Worm (Caenorhabditis elegans) whole organism, L1 larva: Measurements from ENCODE around the gene F10D7.5.

Experiments
- C04F5.9 ChIP-seq: sonication (generic microtip); optimal IDR thresholded peaks from 2 replicates; lab custom pipeline; 2016; ENCODE audit warnings: missing genetic modification characterization, missing compliant biosample characterization
- Y116A8C.19 ChIP-seq: sonication (generic microtip); optimal IDR thresholded peaks from 2 replicates; lab custom pipeline; 2016; ENCODE audit warnings: missing compliant biosample characterization, missing genetic modification characterization, borderline replicate concordance
- aha-1 ChIP-seq: fragments of 150-350 bp; optimal IDR thresholded peaks from 2 replicates; lab custom pipeline; 2014; ENCODE audit warnings: missing biosample characterization, missing genetic modification characterization
- aly-2 ChIP-seq: fragments of 150-350 bp; optimal IDR thresholded peaks from 2 replicates; lab custom pipeline; 2014; ENCODE audit warnings: missing biosample characterization, missing genetic modification characterization
- ceh-8 ChIP-seq: fragments of 200-800 bp; sonication (Bioruptor generic); optimal IDR thresholded peaks from 2 replicates; lab custom pipeline; 2018; ENCODE audit warnings: mild to moderate bottlenecking, missing genetic modification characterization, moderate library complexity, missing compliant biosample characterization
- ceh-82 ChIP-seq, 3 experiments: fragments of 150-350 bp in 1 of 3; sonication (generic microtip) in 2 of 3; optimal IDR thresholded peaks; 2 replicates each; lab custom pipeline; 2014 to 2017; ENCODE audit warnings: missing biosample characterization in 3 of 3, missing genetic modification characterization in 3 of 3
- ceh-88 ChIP-seq: fragments of 200-800 bp; sonication (Bioruptor generic); IDR thresholded peaks from 2 replicates; pipeline ENCODE4 v1.3.6; 2022; ENCODE audit warnings: missing genetic modification characterization, missing compliant biosample characterization
- ceh-90 ChIP-seq: sonication (generic microtip); optimal IDR thresholded peaks from 2 replicates; lab custom pipeline; 2016; ENCODE audit warnings: missing genetic modification characterization, missing compliant biosample characterization
- dpl-1 ChIP-seq, 3 experiments: fragments of 150-350 bp in 2 of 3; sonication (generic microtip) in 1 of 3; optimal IDR thresholded peaks; 2 replicates each; lab custom pipeline; 2014 to 2017; ENCODE audit warnings: missing biosample characterization in 3 of 3, missing genetic modification characterization in 3 of 3, missing genetic modification reagents in 3 of 3
- dsc-1 ChIP-seq: sonication (generic microtip); optimal IDR thresholded peaks from 2 replicates; lab custom pipeline; 2016; ENCODE audit warnings: mild to moderate bottlenecking, missing genetic modification characterization, missing compliant biosample characterization
- efl-1 ChIP-seq, 4 experiments: fragments of 150-350 bp; optimal IDR thresholded peaks in 3 of 4; peaks in 1 of 4; 1 replicate in 1 of 4; 2 replicates in 3 of 4; lab custom pipeline; 2014; ENCODE audit warnings: missing biosample characterization in 2 of 4, missing genetic modification characterization in 2 of 4, missing genetic modification reagents in 2 of 4
- fkh-8 ChIP-seq: sonication (generic microtip); optimal IDR thresholded peaks from 2 replicates; lab custom pipeline; 2016; ENCODE audit warnings: mild to moderate bottlenecking, missing genetic modification characterization, missing compliant biosample characterization
- grh-1 ChIP-seq: fragments of 200-800 bp; sonication (Bioruptor generic); IDR thresholded peaks from 2 replicates; pipeline ENCODE4 v1.3.6; 2022; ENCODE audit warnings: missing genetic modification reagents, missing genetic modification characterization, missing compliant biosample characterization
- hlh-17 ChIP-seq: fragments of 200-800 bp; sonication (Bioruptor generic); optimal IDR thresholded peaks from 2 replicates; lab custom pipeline; 2018; ENCODE audit warnings: missing genetic modification characterization, mild to moderate bottlenecking, missing compliant biosample characterization, moderate library complexity, borderline replicate concordance
- hlh-4 ChIP-seq: sonication (generic microtip); optimal IDR thresholded peaks from 2 replicates; lab custom pipeline; 2016; ENCODE audit warnings: mild to moderate bottlenecking, missing genetic modification characterization, missing compliant biosample characterization
- irx-1 ChIP-seq: sonication (generic microtip); optimal IDR thresholded peaks from 2 replicates; lab custom pipeline; 2016; ENCODE audit warnings: missing genetic modification characterization, missing compliant biosample characterization
- isw-1 ChIP-seq: fragments of 200-800 bp; sonication (Bioruptor generic); IDR thresholded peaks from 2 replicates; pipeline ENCODE4 v1.3.6; 2022; ENCODE audit warnings: missing genetic modification characterization, missing compliant biosample characterization
- lin-14 ChIP-seq: fragments of 200-800 bp; sonication (Bioruptor generic); optimal IDR thresholded peaks from 2 replicates; lab custom pipeline; 2018; ENCODE audit warnings: mild to moderate bottlenecking, missing genetic modification characterization, moderate library complexity, missing compliant biosample characterization
- lin-35 ChIP-seq, 2 experiments: fragments of 150-350 bp; optimal IDR thresholded peaks; 2 replicates each; lab custom pipeline; 2014; ENCODE audit warnings: missing biosample characterization in 2 of 2, missing genetic modification characterization in 2 of 2, missing genetic modification reagents in 2 of 2
- lin-39 ChIP-seq: fragments of 150-350 bp; optimal IDR thresholded peaks from 2 replicates; lab custom pipeline; 2014; ENCODE audit warnings: missing biosample characterization, missing genetic modification reagents, missing genetic modification characterization
- lir-3 ChIP-seq: sonication (generic microtip); optimal IDR thresholded peaks from 2 replicates; lab custom pipeline; 2016; ENCODE audit warnings: mild to moderate bottlenecking, missing genetic modification characterization, moderate library complexity, missing compliant biosample characterization; ENCODE audit not compliant: poor library complexity
- lsy-2 ChIP-seq, 2 experiments: fragments of 150-350 bp; optimal IDR thresholded peaks; 2 replicates each; lab custom pipeline; 2014; ENCODE audit warnings: missing biosample characterization in 2 of 2, missing genetic modification characterization in 2 of 2
- mef-2 ChIP-seq: fragments of 150-350 bp; optimal IDR thresholded peaks from 2 replicates; lab custom pipeline; 2014; ENCODE audit warnings: missing biosample characterization, missing genetic modification characterization
- nhr-11 ChIP-seq: fragments of 150-350 bp; optimal IDR thresholded peaks from 2 replicates; lab custom pipeline; 2014; ENCODE audit warnings: missing biosample characterization, missing genetic modification characterization
- nhr-12 ChIP-seq: sonication (generic microtip); optimal IDR thresholded peaks from 2 replicates; lab custom pipeline; 2017; ENCODE audit warnings: missing biosample characterization, missing genetic modification characterization
- nhr-19 ChIP-seq: fragments of 200-800 bp; sonication (Bioruptor generic); conservative IDR thresholded peaks from 2 replicates; pipeline ENCODE4 v1.3.6; 2022; ENCODE audit warnings: missing genetic modification characterization, missing compliant biosample characterization
- nhr-237 ChIP-seq: fragments of 150-350 bp; optimal IDR thresholded peaks from 2 replicates; lab custom pipeline; 2014; ENCODE audit warnings: missing biosample characterization, missing genetic modification characterization
- nhr-47 ChIP-seq: sonication (generic microtip); optimal IDR thresholded peaks from 2 replicates; lab custom pipeline; 2016; ENCODE audit warnings: mild to moderate bottlenecking, missing genetic modification characterization, moderate library complexity, missing compliant biosample characterization
- nhr-71 ChIP-seq: sonication (generic microtip); optimal IDR thresholded peaks from 2 replicates; lab custom pipeline; 2016; ENCODE audit warnings: mild to moderate bottlenecking, missing genetic modification characterization, moderate library complexity, missing compliant biosample characterization
- nhr-76 ChIP-seq: sonication (generic microtip); optimal IDR thresholded peaks from 2 replicates; lab custom pipeline; 2017; ENCODE audit warnings: missing biosample characterization, missing genetic modification characterization
- nhr-77 ChIP-seq: fragments of 150-350 bp; optimal IDR thresholded peaks from 2 replicates; lab custom pipeline; 2014; ENCODE audit warnings: missing biosample characterization, missing genetic modification characterization
- nhr-84 ChIP-seq: sonication (generic microtip); optimal IDR thresholded peaks from 2 replicates; lab custom pipeline; 2017; ENCODE audit warnings: missing biosample characterization, missing genetic modification characterization
- nhr-90 ChIP-seq: sonication (generic microtip); optimal IDR thresholded peaks from 2 replicates; lab custom pipeline; 2016; ENCODE audit warnings: mild to moderate bottlenecking, missing genetic modification characterization, missing compliant biosample characterization; ENCODE audit not compliant: poor library complexity
- pag-3 ChIP-seq: sonication (generic microtip); optimal IDR thresholded peaks from 2 replicates; lab custom pipeline; 2017; ENCODE audit warnings: missing genetic modification characterization, mild to moderate bottlenecking, missing compliant biosample characterization, antibody characterized with exemption, borderline replicate concordance; ENCODE audit not compliant: insufficient read depth
- pqm-1 ChIP-seq: sonication (generic microtip); optimal IDR thresholded peaks from 3 replicates; lab custom pipeline; 2017; ENCODE audit warnings: missing biosample characterization, missing genetic modification characterization
- rnt-1 ChIP-seq: sonication (generic microtip); optimal IDR thresholded peaks from 2 replicates; lab custom pipeline; 2016; ENCODE audit warnings: mild to moderate bottlenecking, missing genetic modification characterization, moderate library complexity, missing compliant biosample characterization
- skn-1 ChIP-seq: fragments of 150-350 bp; optimal IDR thresholded peaks from 2 replicates; lab custom pipeline; 2014; ENCODE audit warnings: missing biosample characterization, missing genetic modification characterization
- snpc-4 ChIP-seq: fragments of 150-350 bp; optimal IDR thresholded peaks from 2 replicates; lab custom pipeline; 2014; ENCODE audit warnings: missing biosample characterization, missing genetic modification characterization
- snu-23 ChIP-seq: sonication (generic microtip); optimal IDR thresholded peaks from 2 replicates; lab custom pipeline; 2016; ENCODE audit warnings: missing genetic modification characterization, missing compliant biosample characterization
- sox-4 ChIP-seq: sonication (generic microtip); optimal IDR thresholded peaks from 2 replicates; lab custom pipeline; 2016; ENCODE audit warnings: missing genetic modification characterization, missing compliant biosample characterization
- sup-37 ChIP-seq: fragments of 200-800 bp; sonication (Bioruptor generic); optimal IDR thresholded peaks from 2 replicates; lab custom pipeline; 2018; ENCODE audit warnings: mild to moderate bottlenecking, missing genetic modification characterization, missing compliant biosample characterization
- swsn-7 ChIP-seq: sonication (generic microtip); optimal IDR thresholded peaks from 2 replicates; lab custom pipeline; 2016; ENCODE audit warnings: missing genetic modification characterization, missing compliant biosample characterization
- tbx-2 ChIP-seq: sonication (generic microtip); optimal IDR thresholded peaks from 2 replicates; lab custom pipeline; 2016; ENCODE audit warnings: missing genetic modification characterization, missing compliant biosample characterization
- tlp-1 ChIP-seq: fragments of 150-350 bp; optimal IDR thresholded peaks from 2 replicates; lab custom pipeline; 2014; ENCODE audit warnings: missing biosample characterization, missing genetic modification characterization
- vab-15 ChIP-seq: sonication (generic microtip); optimal IDR thresholded peaks from 2 replicates; lab custom pipeline; 2017; ENCODE audit warnings: missing genotype, mild to moderate bottlenecking, missing genetic modification characterization, missing compliant biosample characterization
- xbp-1 ChIP-seq: sonication (generic microtip); optimal IDR thresholded peaks from 2 replicates; lab custom pipeline; 2016; ENCODE audit warnings: missing genetic modification characterization, missing compliant biosample characterization
- ztf-4 ChIP-seq: fragments of 150-350 bp; optimal IDR thresholded peaks from 2 replicates; lab custom pipeline; 2014; ENCODE audit warnings: missing biosample characterization, missing genetic modification characterization

The F10D7.5 gene

ce11 chrX:17398293-17398692, 6.9 kb upstream of the F10D7.5 start, which contains the start of gene F11C7.7:
Gene F11C7.7 (plus strand): TSS chrX:17398593.
- TF ChIP-seq xbp-1 (tag; lab: Kevin White, UChicago) (no peak), nhr-11 (tag; lab: Kevin White, UChicago) (no peak), hlh-4 (no peak), fkh-8 (tag; lab: Kevin White, UChicago) (no peak), nhr-71 (tag; lab: Kevin White, UChicago) (no peak), swsn-7 (tag; lab: Kevin White, UChicago) (no peak), nhr-47 (tag; lab: Kevin White, UChicago) (no peak)
- TF ChIP-seq, all 84 proteins: peak for 0

- TF ChIP-seq nhr-12 (tag; lab: Kevin White, UChicago) (no peak), snu-23 (GFP tag; lab: Kevin White, UChicago) (peak; percentile 24), efl-1 (optimal IDR thresholded peaks at IDR 0.05; lab: Kevin White, UChicago) (no peak), efl-1 (GFP tag; optimal IDR thresholded peaks at IDR 0.05 in 1 of 2; lab: Kevin White, UChicago) (peak in 1 of 2 experiments; percentile 24)
Measured at ce11 chrX:17396456-17396855, 5.0 kb upstream of the F10D7.5 start, which contains the start of the genes vap-1 and F11C7.2. Gene vap-1 (minus strand): TSS chrX:17396556. Gene F11C7.2 (plus strand): TSS chrX:17396814.

- TF ChIP-seq nhr-76 (no peak), lin-39 (tag; lab: Kevin White, UChicago) (no peak), mef-2 (tag; lab: Kevin White, UChicago) (no peak), pqm-1 (no peak), dsc-1 (tag; lab: Kevin White, UChicago) (peak; percentile 63), aha-1 (tag; lab: Kevin White, UChicago) (no peak), aly-2 (tag; lab: Kevin White, UChicago) (no peak), dpl-1 (GFP tag; optimal IDR thresholded peaks at IDR 0.05; lab: Kevin White, UChicago) (peak; percentile 30 to 62 (median 43)), snpc-4 (tag; lab: Kevin White, UChicago) (peak; percentile 45), nhr-47 (tag; lab: Kevin White, UChicago) (peak; percentile 78), nhr-77 (no peak), ztf-4 (tag; lab: Kevin White, UChicago) (peak; percentile 41), ceh-88 (GFP tag; lab: Robert Waterston, UW) (no peak; the same call in 1 of the 2 replicates), pag-3 (no peak), nhr-19 (GFP tag; lab: Robert Waterston, UW) (peak; percentile 57), lir-3 (tag; lab: Kevin White, UChicago) (peak; percentile 17), grh-1 (no peak), hlh-17 (no peak), sup-37 (GFP tag; lab: Kevin White, UChicago) (no peak), efl-1 (optimal IDR thresholded peaks at IDR 0.05; lab: Kevin White, UChicago) (peak; percentile 54 to 56), efl-1 (GFP tag; optimal IDR thresholded peaks at IDR 0.05 in 1 of 2; lab: Kevin White, UChicago) (peak; percentile 40 to 83), sox-4 (tag; lab: Kevin White, UChicago) (no peak), nhr-237 (no peak), isw-1 (GFP tag; lab: Robert Waterston, UW) (no peak), lin-14 (peak; percentile 95), tlp-1 (tag; lab: Kevin White, UChicago) (no peak), ceh-90 (tag; lab: Kevin White, UChicago) (no peak), skn-1 (peak; percentile 70), tbx-2 (peak; percentile 70), nhr-11 (tag; lab: Kevin White, UChicago) (no peak), rnt-1 (tag; lab: Kevin White, UChicago) (peak; percentile 83), nhr-90 (tag; lab: Kevin White, UChicago) (peak; percentile 66), vab-15 (tag; lab: Kevin White, UChicago) (no peak), ceh-8 (GFP tag; lab: Kevin White, UChicago) (no peak), fkh-8 (tag; lab: Kevin White, UChicago) (peak; percentile 8), nhr-84 (tag; lab: Kevin White, UChicago) (no peak), C04F5.9 (tag; lab: Kevin White, UChicago) (no peak), Y116A8C.19 (tag; lab: Kevin White, UChicago) (no peak), lin-35 (GFP tag; optimal IDR thresholded peaks at IDR 0.05; lab: Kevin White, UChicago) (peak; percentile 58 to 77), ceh-82 (tag; optimal IDR thresholded peaks at IDR 0.05; lab: Kevin White, UChicago) (peak; percentile 45 to 61 (median 53)), lsy-2 (tag; optimal IDR thresholded peaks at IDR 0.05; lab: Kevin White, UChicago) (peak; percentile 54 to 78), irx-1 (tag; lab: Kevin White, UChicago) (peak; percentile 16)
Measured at ce11 chrX:17392182-17392581, 767 bp upstream of the F10D7.5 start.
